Fruit fly (Drosophila melanogaster) whole organism, embryonic: Measurements from ENCODE around the gene Wnt6.

Source experiments
- ATbp ChIP-seq: fragments of 200-800 bp; sonication (Bioruptor generic); optimal IDR thresholded peaks from 2 replicates; lab custom pipeline; 2017; ENCODE audit warnings: missing biosample characterization, mild to moderate bottlenecking, missing genetic modification characterization, missing genetic modification reagents
- CG10267 ChIP-seq: fragments of 200-800 bp; sonication (Bioruptor generic); optimal IDR thresholded peaks from 2 replicates; lab custom pipeline; 2018; ENCODE audit warnings: missing biosample characterization, mild to moderate bottlenecking, missing genetic modification characterization, moderate library complexity
- CG10543 ChIP-seq: fragments of 200-800 bp; sonication (Bioruptor generic); optimal IDR thresholded peaks from 3 replicates; lab custom pipeline; 2017; ENCODE audit warnings: missing biosample characterization, mild to moderate bottlenecking, missing genetic modification characterization, moderate library complexity
- CG10959 ChIP-seq: fragments of 200-800 bp; sonication (Bioruptor generic); IDR thresholded peaks from 2 replicates; pipeline ENCODE4 v1.3.6; 2022; ENCODE audit warnings: missing biosample characterization, missing genetic modification characterization
- CG12071 ChIP-seq: fragments of 200-800 bp; sonication (Bioruptor generic); optimal IDR thresholded peaks from 3 replicates; lab custom pipeline; 2018; ENCODE audit warnings: missing biosample characterization, mild to moderate bottlenecking, missing genetic modification characterization
- CG12391 ChIP-seq: fragments of 200-800 bp; sonication (Bioruptor generic); optimal IDR thresholded peaks from 3 replicates; lab custom pipeline; 2018; ENCODE audit warnings: missing biosample characterization, mild to moderate bottlenecking, missing genetic modification characterization, moderate library complexity
- CG17359 ChIP-seq: fragments of 200-800 bp; sonication (Bioruptor generic); optimal IDR thresholded peaks from 3 replicates; lab custom pipeline; 2018; ENCODE audit warnings: missing biosample characterization, mild to moderate bottlenecking, missing genetic modification characterization, moderate library complexity
- CG17829 ChIP-seq: fragments of 200-800 bp; optimal IDR thresholded peaks from 2 replicates; lab custom pipeline; 2019; ENCODE audit warnings: missing biosample characterization, mild to moderate bottlenecking, missing genetic modification characterization, moderate library complexity
- CG2199 ChIP-seq: fragments of 200-800 bp; sonication (Bioruptor generic); IDR thresholded peaks from 3 replicates; pipeline ENCODE4 v1.3.6; 2022; ENCODE audit warnings: missing biosample characterization, missing genetic modification characterization
- CG2678 ChIP-seq: fragments of 200-800 bp; sonication (Bioruptor generic); optimal IDR thresholded peaks from 3 replicates; lab custom pipeline; 2019; ENCODE audit warnings: missing biosample characterization, mild to moderate bottlenecking, missing genetic modification characterization, moderate library complexity
- CG30403 ChIP-seq: fragments of 200-800 bp; sonication (Bioruptor generic); optimal IDR thresholded peaks from 3 replicates; lab custom pipeline; 2016; ENCODE audit warnings: missing biosample characterization, missing genetic modification characterization
- CG31365 ChIP-seq: fragments of 200-800 bp; sonication (Bioruptor generic); optimal IDR thresholded peaks from 2 replicates; lab custom pipeline; 2018; ENCODE audit warnings: missing biosample characterization, mild to moderate bottlenecking, missing genetic modification characterization
- CG3407 ChIP-seq: fragments of 200-800 bp; sonication (Bioruptor generic); optimal IDR thresholded peaks from 2 replicates; lab custom pipeline; 2018; ENCODE audit warnings: missing biosample characterization, mild to moderate bottlenecking, missing genetic modification characterization
- CG34224 ChIP-seq: fragments of 200-800 bp; sonication (Bioruptor generic); IDR thresholded peaks from 3 replicates; pipeline ENCODE4 v1.3.6; 2022; ENCODE audit warnings: missing biosample characterization, missing genetic modification characterization; ENCODE audit not compliant: partially characterized antibody
- CG4360 ChIP-seq: fragments of 200-800 bp; sonication (Bioruptor generic); IDR thresholded peaks from 2 replicates; pipeline ENCODE4 v1.3.6; 2022; ENCODE audit warnings: missing biosample characterization, missing genetic modification characterization
- CG6175 ChIP-seq: fragments of 200-800 bp; sonication (Bioruptor generic); IDR thresholded peaks from 3 replicates; pipeline ENCODE4 v1.3.6; 2022; ENCODE audit warnings: missing biosample characterization, missing genetic modification characterization
- CG6689 ChIP-seq: fragments of 200-800 bp; sonication (Bioruptor generic); IDR thresholded peaks from 2 replicates; pipeline ENCODE4 v1.3.6; 2022; ENCODE audit warnings: missing biosample characterization, missing genetic modification characterization
- CG7786 ChIP-seq: fragments of 200-800 bp; sonication (Bioruptor generic); optimal IDR thresholded peaks from 2 replicates; lab custom pipeline; 2016; ENCODE audit warnings: missing biosample characterization, missing genetic modification characterization
- CG8359 ChIP-seq: fragments of 200-800 bp; sonication (Bioruptor generic); optimal IDR thresholded peaks from 2 replicates; lab custom pipeline; 2017; ENCODE audit warnings: missing biosample characterization, mild to moderate bottlenecking, missing genetic modification characterization, borderline replicate concordance
- CG9609 ChIP-seq: fragments of 200-800 bp; sonication (Bioruptor generic); optimal IDR thresholded peaks from 3 replicates; lab custom pipeline; 2016; ENCODE audit warnings: missing biosample characterization, missing genetic modification characterization
- CG9817 ChIP-seq: fragments of 200-800 bp; sonication (Bioruptor generic); optimal IDR thresholded peaks from 2 replicates; lab custom pipeline; 2018; ENCODE audit warnings: missing biosample characterization, mild to moderate bottlenecking, missing genetic modification characterization, moderate library complexity
- Camta ChIP-seq: fragments of 200-800 bp; sonication (Bioruptor generic); optimal IDR thresholded peaks from 2 replicates; lab custom pipeline; 2016; ENCODE audit warnings: missing biosample characterization, missing genetic modification characterization
- Dad ChIP-seq: fragments of 200-800 bp; sonication (Bioruptor generic); optimal IDR thresholded peaks from 3 replicates; lab custom pipeline; 2016; ENCODE audit warnings: missing biosample characterization, missing genetic modification characterization
- Dip3 ChIP-seq: fragments of 200-800 bp; sonication (Bioruptor generic); optimal IDR thresholded peaks from 3 replicates; lab custom pipeline; 2016; ENCODE audit warnings: missing biosample characterization, missing genetic modification characterization
- Gsc ChIP-seq: fragments of 200-800 bp; sonication (Bioruptor generic); IDR thresholded peaks from 2 replicates; pipeline ENCODE4 v1.3.6; 2022; ENCODE audit warnings: missing biosample characterization, missing genetic modification characterization
- Hey ChIP-seq: fragments of 200-800 bp; sonication (Bioruptor generic); optimal IDR thresholded peaks from 3 replicates; lab custom pipeline; 2018; ENCODE audit warnings: missing biosample characterization, mild to moderate bottlenecking, missing genetic modification characterization
- Kr ChIP-seq: fragments of 200-800 bp; sonication (Bioruptor generic); optimal IDR thresholded peaks from 2 replicates; lab custom pipeline; 2017; ENCODE audit warnings: missing biosample characterization, mild to moderate bottlenecking, missing genetic modification characterization
- MTF-1 ChIP-seq: fragments of 200-800 bp; sonication (Bioruptor generic); optimal IDR thresholded peaks from 2 replicates; lab custom pipeline; 2018; ENCODE audit warnings: missing biosample characterization, mild to moderate bottlenecking, missing genetic modification characterization, borderline replicate concordance
- NK7.1 ChIP-seq: fragments of 200-800 bp; sonication (Bioruptor generic); optimal IDR thresholded peaks from 3 replicates; lab custom pipeline; 2016; ENCODE audit warnings: missing biosample characterization, missing genetic modification characterization
- Sox100B ChIP-seq: fragments of 200-800 bp; sonication (Bioruptor generic); optimal IDR thresholded peaks from 3 replicates; lab custom pipeline; 2018; ENCODE audit warnings: missing biosample characterization, mild to moderate bottlenecking, missing genetic modification characterization
- Sry-δ ChIP-seq: fragments of 200-800 bp; sonication (Bioruptor generic); optimal IDR thresholded peaks from 2 replicates; lab custom pipeline; 2016; ENCODE audit warnings: missing biosample characterization, missing genetic modification characterization
- Ssrp ChIP-seq: fragments of 200-800 bp; sonication (Bioruptor generic); optimal IDR thresholded peaks from 2 replicates; lab custom pipeline; 2018; ENCODE audit warnings: missing biosample characterization, mild to moderate bottlenecking, missing genetic modification characterization, moderate library complexity
- ap ChIP-seq: fragments of 200-800 bp; sonication (Bioruptor generic); IDR thresholded peaks from 2 replicates; pipeline ENCODE4 v1.3.6; 2022; ENCODE audit warnings: missing biosample characterization, missing genetic modification characterization
- bab2 ChIP-seq: fragments of 200-800 bp; sonication (Bioruptor generic); optimal IDR thresholded peaks from 2 replicates; lab custom pipeline; 2016; ENCODE audit warnings: missing biosample characterization, missing genetic modification characterization
- bigmax ChIP-seq: fragments of 200-800 bp; sonication (Bioruptor generic); optimal IDR thresholded peaks from 2 replicates; lab custom pipeline; 2018; ENCODE audit warnings: missing biosample characterization, mild to moderate bottlenecking, missing genetic modification characterization
- btn ChIP-seq: fragments of 200-800 bp; sonication (Bioruptor generic); optimal IDR thresholded peaks from 2 replicates; lab custom pipeline; 2016; ENCODE audit warnings: missing biosample characterization, missing genetic modification characterization
- cato ChIP-seq: fragments of 200-800 bp; sonication (Bioruptor generic); optimal IDR thresholded peaks from 2 replicates; lab custom pipeline; 2016; ENCODE audit warnings: missing biosample characterization, missing genetic modification characterization, borderline replicate concordance
- crc ChIP-seq: fragments of 200-800 bp; sonication (Bioruptor generic); optimal IDR thresholded peaks from 2 replicates; lab custom pipeline; 2016; ENCODE audit warnings: missing biosample characterization, missing genetic modification characterization
- emc ChIP-seq: fragments of 200-800 bp; sonication (Bioruptor generic); optimal IDR thresholded peaks from 2 replicates; lab custom pipeline; 2016; ENCODE audit warnings: missing biosample characterization, missing genetic modification characterization
- eyg ChIP-seq: fragments of 200-800 bp; sonication (Bioruptor generic); optimal IDR thresholded peaks from 3 replicates; lab custom pipeline; 2016; ENCODE audit warnings: missing biosample characterization, missing genetic modification characterization
- fd96Cb ChIP-seq: fragments of 200-800 bp; sonication (Bioruptor generic); optimal IDR thresholded peaks from 2 replicates; lab custom pipeline; 2018; ENCODE audit warnings: missing biosample characterization, mild to moderate bottlenecking, missing genetic modification characterization, moderate library complexity
- grn ChIP-seq: fragments of 200-800 bp; sonication (Bioruptor generic); optimal IDR thresholded peaks from 3 replicates; lab custom pipeline; 2017; ENCODE audit warnings: missing biosample characterization, missing genetic modification characterization
- nom ChIP-seq: fragments of 200-800 bp; sonication (Bioruptor generic); optimal IDR thresholded peaks from 2 replicates; lab custom pipeline; 2017; ENCODE audit warnings: missing biosample characterization, missing genetic modification characterization, mild to moderate bottlenecking, moderate library complexity, missing genetic modification reagents
- oc ChIP-seq: fragments of 200-800 bp; sonication (Bioruptor generic); optimal IDR thresholded peaks from 2 replicates; lab custom pipeline; 2018; ENCODE audit warnings: missing biosample characterization, mild to moderate bottlenecking, missing genetic modification characterization, moderate library complexity
- pho ChIP-seq: fragments of 200-800 bp; sonication (Bioruptor generic); optimal IDR thresholded peaks from 2 replicates; lab custom pipeline; 2016; ENCODE audit warnings: missing biosample characterization, missing genetic modification characterization
- row ChIP-seq: fragments of 200-800 bp; sonication (Bioruptor generic); IDR thresholded peaks from 3 replicates; pipeline ENCODE4 v1.3.6; 2022; ENCODE audit warnings: missing biosample characterization, missing genetic modification characterization
- run ChIP-seq: fragments of 200-800 bp; sonication (Bioruptor generic); optimal IDR thresholded peaks from 3 replicates; lab custom pipeline; 2018; ENCODE audit warnings: missing biosample characterization, mild to moderate bottlenecking, missing genetic modification characterization
- seq ChIP-seq: fragments of 200-800 bp; sonication (Bioruptor generic); IDR thresholded peaks from 2 replicates; pipeline ENCODE4 v1.3.6; 2022; ENCODE audit warnings: missing biosample characterization, missing genetic modification characterization
- slou ChIP-seq: fragments of 200-800 bp; sonication (Bioruptor generic); optimal IDR thresholded peaks from 3 replicates; lab custom pipeline; 2016; ENCODE audit warnings: missing biosample characterization, missing genetic modification characterization
- sr ChIP-seq: fragments of 200-800 bp; sonication (Bioruptor generic); IDR thresholded peaks from 3 replicates; pipeline ENCODE4 v1.3.6; 2022; ENCODE audit warnings: missing biosample characterization, missing genetic modification characterization
- zen ChIP-seq: fragments of 200-800 bp; sonication (Bioruptor generic); optimal IDR thresholded peaks from 3 replicates; lab custom pipeline; 2018; ENCODE audit warnings: missing biosample characterization, mild to moderate bottlenecking, missing genetic modification characterization, moderate library complexity

The Wnt6 gene

dm6 chr2L:7295924-7296323 lies 37.6 kb upstream of the Wnt6 start (continued):
- no peak for TF ChIP-seq CG2199 (GFP tag; lab: Robert Waterston, UW)
- peak; percentile 65 for TF ChIP-seq CG10959
- TF ChIP-seq CG6689: peak; percentile 88
- TF ChIP-seq crc (GFP tag; lab: Kevin White, UChicago): no peak
- peak; percentile 79 for TF ChIP-seq CG2678
- TF ChIP-seq btn (GFP tag; lab: Kevin White, UChicago): peak; percentile 29
- peak; percentile 88 for TF ChIP-seq fd96Cb (tag; lab: Kevin White, UChicago)
- peak; percentile 84 for TF ChIP-seq Ssrp
- TF ChIP-seq emc (GFP tag; lab: Kevin White, UChicago): no peak
- TF ChIP-seq oc (tag; lab: Kevin White, UChicago): peak; percentile 64
- peak; percentile 12 for TF ChIP-seq CG7786 (GFP tag; lab: Kevin White, UChicago)
- no peak for TF ChIP-seq NK7.1 (GFP tag; lab: Kevin White, UChicago)
- no peak for TF ChIP-seq CG10543 (GFP tag; lab: Kevin White, UChicago)
- peak; percentile 44 for TF ChIP-seq CG9817 (tag; lab: Kevin White, UChicago)
- TF ChIP-seq run (tag; lab: Kevin White, UChicago): peak; percentile 73
- TF ChIP-seq Sox100B (GFP tag; lab: Kevin White, UChicago): peak; percentile 86
- peak; percentile 87 for TF ChIP-seq CG17829
- TF ChIP-seq zen (tag; lab: Kevin White, UChicago): peak; percentile 85
- TF ChIP-seq CG17359: peak; percentile 73
- peak; percentile 74 for TF ChIP-seq row (GFP tag; lab: Robert Waterston, UW)
- TF ChIP-seq seq: peak; percentile 67
- no peak for TF ChIP-seq slou
- TF ChIP-seq CG12071: no peak
- TF ChIP-seq CG8359 (GFP tag; lab: Kevin White, UChicago): peak; percentile 52
- TF ChIP-seq Hey (tag; lab: Kevin White, UChicago): no peak
- TF ChIP-seq bab2: peak; percentile 30
- no peak for TF ChIP-seq CG4360 (GFP tag; lab: Robert Waterston, UW)
- no peak for TF ChIP-seq CG6175 (GFP tag; lab: Robert Waterston, UW)
- peak; percentile 43; the same call in 1 of the 2 replicates for TF ChIP-seq Gsc
- peak; percentile 79 for TF ChIP-seq CG30403 (GFP tag; lab: Kevin White, UChicago)
- no peak for TF ChIP-seq sr (GFP tag; lab: Robert Waterston, UW)
- peak; percentile 49 for TF ChIP-seq MTF-1
- TF ChIP-seq Kr (GFP tag; lab: Kevin White, UChicago): no peak
- no peak for TF ChIP-seq Dip3 (GFP tag; lab: Kevin White, UChicago)
- TF ChIP-seq Dad (GFP tag; lab: Kevin White, UChicago): no peak
- TF ChIP-seq ATbp (GFP tag; lab: Kevin White, UChicago): peak; percentile 82
- TF ChIP-seq CG34224 (GFP tag; lab: Robert Waterston, UW): no peak
- TF ChIP-seq CG9609: no peak
- TF ChIP-seq bigmax (GFP tag; lab: Kevin White, UChicago): no peak
- peak; percentile 64 for TF ChIP-seq Camta (GFP tag; lab: Kevin White, UChicago)
- peak; percentile 12 for TF ChIP-seq CG31365 (tag; lab: Kevin White, UChicago)
- peak; percentile 57 for TF ChIP-seq cato
- peak; percentile 63 for TF ChIP-seq CG3407 (GFP tag; lab: Kevin White, UChicago)
- TF ChIP-seq Sry-δ (GFP tag; lab: Kevin White, UChicago): no peak
- no peak for TF ChIP-seq pho
- no peak for TF ChIP-seq grn
- TF ChIP-seq CG12391 (tag; lab: Kevin White, UChicago): peak; percentile 82
- no peak for TF ChIP-seq eyg (GFP tag; lab: Kevin White, UChicago)
- peak; percentile 66 for TF ChIP-seq ap (GFP tag; lab: Robert Waterston, UW)
- no peak for TF ChIP-seq nom (GFP tag; lab: Kevin White, UChicago)
- peak; percentile 80 for TF ChIP-seq CG10267 (tag; lab: Kevin White, UChicago)
